Worm (Caenorhabditis elegans): Measurements from ENCODE around the gene slo-2.
A peak's percentile ranks its signal among the peaks of the same experiment; 100 is the strongest.

DNA sequence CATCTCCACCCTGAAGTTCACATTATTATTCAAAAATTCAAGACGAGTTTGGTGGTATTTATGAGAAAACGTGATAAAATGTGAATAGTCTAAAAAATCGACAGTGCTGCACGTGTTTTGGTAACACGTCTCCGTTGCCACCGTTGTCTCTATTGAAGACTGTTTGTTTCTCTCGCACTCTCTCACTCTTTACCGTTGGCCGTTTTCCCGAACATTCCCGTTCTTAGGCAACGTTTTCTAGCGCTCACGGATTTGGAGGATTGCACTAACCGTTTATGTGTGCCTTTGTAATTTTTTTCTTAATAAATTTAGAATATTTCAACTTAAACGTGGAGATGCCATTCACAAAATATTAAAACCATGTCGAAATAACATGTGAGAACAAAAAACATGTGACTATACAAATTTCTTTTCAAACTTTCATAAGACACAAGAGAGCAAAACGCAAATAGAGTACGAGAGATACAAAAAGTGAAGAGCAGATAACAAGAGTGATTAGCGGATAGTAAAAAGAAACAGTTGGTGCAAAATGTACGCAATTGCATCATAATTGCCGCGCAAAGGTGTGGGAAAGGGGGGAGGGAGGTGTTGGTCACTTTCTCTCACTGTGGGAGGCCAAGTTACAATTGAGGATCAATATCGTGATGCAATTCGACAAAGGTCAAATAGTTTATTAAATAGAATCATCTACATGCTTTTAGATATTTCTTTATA lies 9.3 kb upstream of the slo-2 start, which contains the start of gene pek-1:
- no peak for TF ChIP-seq tbx-2 (tag; optimal IDR thresholded peaks at IDR 0.05)
- TF ChIP-seq nhr-67 (tag; optimal IDR thresholded peaks at IDR 0.05), result no peak
- TF ChIP-seq lsy-12 (tag; optimal IDR thresholded peaks at IDR 0.05), result no peak
- no peak for TF ChIP-seq ceh-16 (tag; optimal IDR thresholded peaks at IDR 0.05)
- peak; percentile 66 for TF ChIP-seq nhr-25 (tag; optimal IDR thresholded peaks at IDR 0.05)
- TF ChIP-seq daf-12 (tag; optimal IDR thresholded peaks at IDR 0.05), result no peak
- no peak for TF ChIP-seq lin-39 (tag; optimal IDR thresholded peaks at IDR 0.05)
